Worm (Caenorhabditis elegans): ENCODE data around the gene sups-1.

DNA sequence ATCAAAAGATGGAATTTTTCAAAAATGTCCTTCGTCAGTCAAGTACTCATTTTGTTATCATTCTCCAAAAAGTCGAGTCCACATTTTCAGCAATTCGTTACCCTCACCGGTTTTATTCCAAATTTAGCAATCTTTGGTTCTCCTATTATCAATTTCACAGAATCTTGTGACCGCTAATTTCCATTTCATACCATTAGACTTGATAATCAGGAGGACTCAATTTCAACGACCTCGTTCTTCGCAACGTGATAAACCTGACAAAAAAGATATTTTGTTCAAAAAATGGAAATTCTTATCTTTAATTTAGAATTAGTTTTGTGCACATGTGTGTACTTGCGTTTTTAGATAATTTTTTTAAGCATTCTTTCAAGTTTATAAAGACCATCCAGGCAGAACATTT is 41.4 kb upstream of the sups-1 start:
- TF ChIP-seq chd-7 (tag; optimal IDR thresholded peaks at IDR 0.05), result no peak
- TF ChIP-seq efl-1 (GFP tag; optimal IDR thresholded peaks at IDR 0.05), result no peak
